Worm (Caenorhabditis elegans) whole organism, L4 larva: ENCODE measurements around the gene T12A7.10.

Experiments
- F26F4.8 ChIP-seq: fragments of 200-800 bp; sonication (Bioruptor generic); conservative IDR thresholded peaks from 2 replicates; pipeline ENCODE4 v1.3.6; 2022; ENCODE audit warnings: missing genetic modification characterization, missing compliant biosample characterization
- F44E2.7 ChIP-seq: fragments of 200-800 bp; sonication (Bioruptor generic); IDR thresholded peaks from 2 replicates; pipeline ENCODE4 v2.1.2; 2022; ENCODE audit warnings: missing genetic modification characterization, missing compliant biosample characterization
- T20F7.1 ChIP-seq: fragments of 200-800 bp; sonication (Bioruptor generic); optimal IDR thresholded peaks from 2 replicates; lab custom pipeline; 2018; ENCODE audit warnings: mild to moderate bottlenecking, missing genetic modification characterization, missing compliant biosample characterization
- Y5F2A.4 ChIP-seq: fragments of 200-800 bp; sonication (Bioruptor generic); optimal IDR thresholded peaks from 2 replicates; lab custom pipeline; 2018; ENCODE audit warnings: mild to moderate bottlenecking, missing genetic modification characterization, missing compliant biosample characterization
- Y75B8A.6 ChIP-seq: fragments of 200-800 bp; sonication (Bioruptor generic); IDR thresholded peaks from 2 replicates; pipeline ENCODE4 v1.3.6; 2022; ENCODE audit warnings: missing genetic modification reagents, missing genetic modification characterization, missing compliant biosample characterization
- ama-1 ChIP-seq: fragments of 150-350 bp; optimal IDR thresholded peaks from 2 replicates; lab custom pipeline; 2014; ENCODE audit warnings: inconsistent platforms, mixed read lengths
- attf-4 ChIP-seq: sonication (generic microtip); optimal IDR thresholded peaks from 3 replicates; lab custom pipeline; 2017; ENCODE audit warnings: missing biosample characterization, missing genetic modification characterization
- ceh-28 ChIP-seq: fragments of 150-350 bp; optimal IDR thresholded peaks from 2 replicates; lab custom pipeline; 2014; ENCODE audit warnings: missing biosample characterization, missing genetic modification reagents, missing genetic modification characterization
- ces-1 ChIP-seq: fragments of 150-350 bp; sonication (generic microtip); optimal IDR thresholded peaks from 4 replicates; lab custom pipeline; 2014; ENCODE audit warnings: missing biosample characterization, missing genetic modification reagents, missing genetic modification characterization
- ctbp-1 ChIP-seq: fragments of 200-800 bp; sonication (Bioruptor generic); IDR thresholded peaks from 2 replicates; pipeline ENCODE4 v1.3.6; 2022; ENCODE audit warnings: missing genetic modification reagents, missing genetic modification characterization, missing compliant biosample characterization
- dmd-9 ChIP-seq: fragments of 200-800 bp; sonication (Bioruptor generic); IDR thresholded peaks from 2 replicates; pipeline ENCODE4 v1.3.6; 2022; ENCODE audit warnings: missing genetic modification reagents, missing genetic modification characterization, missing compliant biosample characterization
- dpl-1 ChIP-seq: fragments of 150-350 bp; optimal IDR thresholded peaks from 2 replicates; lab custom pipeline; 2014; ENCODE audit warnings: missing biosample characterization, missing genetic modification reagents, missing genetic modification characterization
- dve-1 ChIP-seq: sonication (generic microtip); optimal IDR thresholded peaks from 2 replicates; lab custom pipeline; 2017; ENCODE audit warnings: antibody characterized with exemption, mild to moderate bottlenecking, missing genetic modification characterization, missing compliant biosample characterization; ENCODE audit not compliant: insufficient read depth
- egl-27 ChIP-seq: sonication (generic microtip); optimal IDR thresholded peaks from 3 replicates; lab custom pipeline; 2017; ENCODE audit warnings: missing biosample characterization, missing genetic modification reagents, missing genetic modification characterization
- fos-1 ChIP-seq: fragments of 150-350 bp; optimal IDR thresholded peaks from 2 replicates; lab custom pipeline; 2014; ENCODE audit warnings: missing biosample characterization, missing genetic modification characterization
- hlh-11 ChIP-seq: fragments of 200-800 bp; sonication (Bioruptor generic); optimal IDR thresholded peaks from 2 replicates; lab custom pipeline; 2018; ENCODE audit warnings: mild to moderate bottlenecking, missing genetic modification characterization, missing compliant biosample characterization
- hlh-30 ChIP-seq: sonication (generic microtip); optimal IDR thresholded peaks from 2 replicates; lab custom pipeline; 2017; ENCODE audit warnings: antibody characterized with exemption, mild to moderate bottlenecking, missing genetic modification characterization, missing compliant biosample characterization; ENCODE audit not compliant: insufficient read depth
- lim-7 ChIP-seq: fragments of 200-800 bp; sonication (Bioruptor generic); IDR thresholded peaks from 2 replicates; pipeline ENCODE4 v1.3.6; 2022; ENCODE audit warnings: missing genetic modification characterization, missing compliant biosample characterization
- lsy-2 ChIP-seq, 2 experiments: fragments of 150-350 bp in 1 of 2; sonication (generic microtip) in 1 of 2; optimal IDR thresholded peaks; 2 replicates each; lab custom pipeline; 2014 to 2017; ENCODE audit warnings: missing biosample characterization in 2 of 2, missing genetic modification characterization in 2 of 2
- madf-9 ChIP-seq: fragments of 200-800 bp; sonication (Bioruptor generic); conservative IDR thresholded peaks from 2 replicates; pipeline ENCODE4 v1.3.6; 2022; ENCODE audit warnings: missing genetic modification reagents, missing genetic modification characterization, missing compliant biosample characterization
- mdt-29 ChIP-seq: fragments of 200-800 bp; sonication (Bioruptor generic); IDR thresholded peaks from 2 replicates; pipeline ENCODE4 v1.3.6; 2022; ENCODE audit warnings: missing genetic modification reagents, missing genetic modification characterization, missing compliant biosample characterization
- mes-2 ChIP-seq: sonication (generic microtip); optimal IDR thresholded peaks from 2 replicates; lab custom pipeline; 2016; ENCODE audit warnings: missing genotype, mild to moderate bottlenecking, missing genetic modification characterization, missing compliant biosample characterization; ENCODE audit not compliant: poor library complexity, severe bottlenecking
- mxl-3 ChIP-seq: fragments of 200-800 bp; sonication (Bioruptor generic); optimal IDR thresholded peaks from 2 replicates; lab custom pipeline; 2018; ENCODE audit warnings: mild to moderate bottlenecking, missing genetic modification characterization, missing compliant biosample characterization
- nhr-102 ChIP-seq: sonication (generic microtip); optimal IDR thresholded peaks from 2 replicates; lab custom pipeline; 2016; ENCODE audit warnings: mild to moderate bottlenecking, missing genetic modification characterization, moderate library complexity, missing compliant biosample characterization
- nhr-11 ChIP-seq: fragments of 150-350 bp; optimal IDR thresholded peaks from 2 replicates; lab custom pipeline; 2014; ENCODE audit warnings: missing biosample characterization, missing genetic modification characterization
- nhr-111 ChIP-seq: fragments of 200-800 bp; sonication (Bioruptor generic); optimal IDR thresholded peaks from 2 replicates; lab custom pipeline; 2018; ENCODE audit warnings: mild to moderate bottlenecking, missing genetic modification characterization, missing compliant biosample characterization
- nhr-41 ChIP-seq: fragments of 200-800 bp; sonication (Bioruptor generic); IDR thresholded peaks from 2 replicates; pipeline ENCODE4 v1.3.6; 2022; ENCODE audit warnings: missing genetic modification reagents, missing genetic modification characterization, missing compliant biosample characterization
- nhr-6 ChIP-seq: fragments of 150-350 bp; optimal IDR thresholded peaks from 2 replicates; lab custom pipeline; 2014; ENCODE audit warnings: missing biosample characterization, missing genetic modification characterization
- saeg-2 ChIP-seq: fragments of 200-800 bp; sonication (Bioruptor generic); IDR thresholded peaks from 2 replicates; pipeline ENCODE4 v1.3.6; 2022; ENCODE audit warnings: missing genetic modification reagents, missing genetic modification characterization, missing compliant biosample characterization
- sdz-12 ChIP-seq: fragments of 200-800 bp; sonication (Bioruptor generic); optimal IDR thresholded peaks from 2 replicates; lab custom pipeline; 2018; ENCODE audit warnings: mild to moderate bottlenecking, missing genetic modification characterization, missing compliant biosample characterization
- set-16 ChIP-seq: fragments of 200-800 bp; sonication (Bioruptor generic); IDR thresholded peaks from 2 replicates; pipeline ENCODE4 v1.3.6; 2022; ENCODE audit warnings: missing genetic modification reagents, missing genetic modification characterization, missing compliant biosample characterization
- snpc-1.2 ChIP-seq: fragments of 200-800 bp; sonication (Bioruptor generic); IDR thresholded peaks from 2 replicates; pipeline ENCODE4 v1.3.6; 2022; ENCODE audit warnings: missing genetic modification reagents, missing genetic modification characterization, missing compliant biosample characterization
- tra-1 ChIP-seq: fragments of 200-800 bp; sonication (Bioruptor generic); IDR thresholded peaks from 2 replicates; pipeline ENCODE4 v1.3.6; 2022; ENCODE audit warnings: missing genetic modification reagents, missing genetic modification characterization, missing compliant biosample characterization
- unc-130 ChIP-seq: sonication (generic microtip); optimal IDR thresholded peaks from 2 replicates; lab custom pipeline; 2016; ENCODE audit warnings: missing genetic modification reagents, missing genetic modification characterization, missing compliant biosample characterization
- unc-62 ChIP-seq, 3 experiments: fragments of 150-350 bp in 1 of 3; sonication (generic microtip); optimal IDR thresholded peaks in 2 of 3; peaks in 1 of 3; 1 replicate in 1 of 3; 2 replicates in 2 of 3; lab custom pipeline; 2014 to 2017; ENCODE audit warnings: missing biosample characterization in 3 of 3, missing genetic modification characterization in 3 of 3, missing genetic modification reagents in 3 of 3, missing genotype in 1 of 3
- zag-1 ChIP-seq: fragments of 150-350 bp; optimal IDR thresholded peaks from 2 replicates; lab custom pipeline; 2014; ENCODE audit warnings: missing biosample characterization, missing genetic modification characterization
- zfp-3 ChIP-seq: fragments of 200-800 bp; sonication (Bioruptor generic); conservative IDR thresholded peaks from 2 replicates; pipeline ENCODE4 v1.3.6; 2022; ENCODE audit warnings: missing genetic modification reagents, missing genetic modification characterization, missing compliant biosample characterization
- zip-2 ChIP-seq: fragments of 150-350 bp; optimal IDR thresholded peaks from 2 replicates; lab custom pipeline; 2014; ENCODE audit warnings: missing biosample characterization, missing genetic modification characterization

Gene T12A7.10

DNA sequence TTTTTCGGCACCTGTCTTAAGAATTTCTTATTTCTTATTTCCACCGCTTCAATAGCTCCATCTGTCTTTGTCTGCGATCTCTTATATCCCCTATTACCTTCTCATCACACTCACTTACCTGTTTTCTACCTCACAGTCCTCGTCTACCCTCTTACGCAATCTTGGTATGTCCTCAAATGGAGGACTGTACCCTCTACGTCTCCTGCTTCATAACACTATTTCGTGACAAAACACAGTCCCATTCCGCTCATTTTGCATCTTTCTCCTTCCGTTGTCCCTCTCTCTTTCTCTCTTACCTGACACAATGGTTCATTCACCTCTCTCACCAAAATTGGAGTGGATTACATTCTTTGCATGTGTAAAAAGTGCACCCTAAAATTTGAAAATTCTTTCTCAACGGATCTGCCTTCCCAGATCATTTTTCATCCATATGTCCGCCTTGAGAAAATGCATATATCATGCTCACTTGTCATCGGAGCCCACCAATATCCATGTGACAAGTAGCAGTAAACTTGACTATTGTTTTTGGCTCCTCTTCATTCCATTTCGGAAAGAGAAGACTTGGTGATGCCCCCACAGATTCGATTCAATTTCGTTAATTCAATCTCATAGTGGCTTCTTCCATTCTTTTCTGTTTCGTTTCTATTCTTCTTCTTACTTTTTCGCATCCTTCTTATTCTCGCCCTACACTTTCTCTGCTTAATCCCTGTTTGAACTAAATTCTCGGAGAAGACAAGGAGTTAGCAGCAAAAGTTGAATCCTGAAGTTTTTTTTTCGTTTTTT lies 37.6 kb downstream of the T12A7.10 start:
- no peak for TF ChIP-seq unc-62 (GFP tag; optimal IDR thresholded peaks at IDR 0.05 in 1 of 2; lab: Kevin White, UChicago)
- no peak for TF ChIP-seq unc-62 (tag; optimal IDR thresholded peaks at IDR 0.05; lab: Kevin White, UChicago)
- TF ChIP-seq dve-1 (tag; lab: Kevin White, UChicago), result no peak
- no peak for TF ChIP-seq ceh-28 (tag; lab: Kevin White, UChicago)
- TF ChIP-seq ces-1 (GFP tag; lab: Kevin White, UChicago), result peak; percentile 23
- no peak for TF ChIP-seq Y75B8A.6 (GFP tag; lab: Robert Waterston, UW)
- no peak for TF ChIP-seq set-16 (GFP tag; lab: Robert Waterston, UW)
- TF ChIP-seq attf-4, result no peak
- TF ChIP-seq zip-2 (tag; lab: Kevin White, UChicago), result no peak
- no peak for TF ChIP-seq ama-1 (lab: Kevin White, UChicago)
- TF ChIP-seq lsy-2 (tag; optimal IDR thresholded peaks at IDR 0.05; lab: Kevin White, UChicago), result peak in 1 of 2 experiments; percentile 8
- no peak for TF ChIP-seq mdt-29 (GFP tag; lab: Robert Waterston, UW)
- no peak for TF ChIP-seq fos-1 (tag; lab: Kevin White, UChicago)
- TF ChIP-seq madf-9, result no peak
- no peak for TF ChIP-seq hlh-11 (tag; lab: Kevin White, UChicago)

DNA sequence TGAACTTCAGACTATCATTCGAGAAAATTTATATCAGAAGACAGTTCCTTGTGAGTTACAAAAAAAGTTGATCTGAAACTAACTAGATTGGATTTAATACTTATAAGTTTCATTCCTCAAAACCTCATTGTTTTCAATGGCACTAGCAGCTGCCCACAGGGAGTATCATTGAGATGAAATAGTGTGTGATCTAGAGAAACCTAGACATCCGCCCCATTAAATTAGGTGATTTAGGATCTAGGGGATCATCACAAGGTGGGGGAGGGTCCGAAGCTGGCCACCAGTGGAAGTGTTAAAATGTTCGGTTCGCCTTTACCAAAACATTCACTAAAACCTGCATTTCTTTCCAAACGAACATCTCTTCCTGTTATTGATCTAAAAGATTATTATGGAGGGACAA lies 38.5 kb downstream of the T12A7.10 start:
- TF ChIP-seq nhr-11 (tag; lab: Kevin White, UChicago) (peak; percentile 18), nhr-6 (tag; lab: Kevin White, UChicago) (no peak)

DNA sequence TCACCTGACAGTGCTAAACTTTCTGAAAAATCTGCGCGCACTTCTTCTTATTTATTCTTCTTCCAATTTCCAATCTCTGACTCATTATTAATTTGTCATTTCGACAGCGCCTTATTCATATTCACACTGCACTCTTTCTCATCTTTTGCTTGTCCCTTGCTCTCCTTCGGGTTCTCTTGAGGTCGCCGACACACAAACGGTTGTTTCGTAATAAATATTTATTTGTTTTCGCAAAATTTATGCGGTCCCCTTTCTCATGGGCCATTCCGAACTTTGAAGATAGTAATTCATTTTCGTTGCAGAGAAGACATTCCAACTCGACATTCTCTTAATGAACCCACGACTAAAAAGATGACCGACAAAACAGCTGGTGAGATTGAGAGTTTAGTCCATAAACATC lies 40.2 kb downstream of the T12A7.10 start, which contains the start of gene magi-1:
Gene magi-1, plus strand, starts transcription at position 301 of the 400 bp plus-strand sequence.
- TF ChIP-seq snpc-1.2 (GFP tag; lab: Robert Waterston, UW) (no peak), unc-130 (GFP tag; lab: Kevin White, UChicago) (no peak), tra-1 (GFP tag; lab: Robert Waterston, UW) (no peak), nhr-41 (GFP tag; lab: Robert Waterston, UW) (no peak), dpl-1 (no peak), dmd-9 (GFP tag; lab: Robert Waterston, UW) (no peak), mes-2 (tag; lab: Kevin White, UChicago) (no peak), unc-62 (GFP tag; optimal IDR thresholded peaks at IDR 0.05 in 1 of 2; lab: Kevin White, UChicago) (no peak), unc-62 (tag; optimal IDR thresholded peaks at IDR 0.05; lab: Kevin White, UChicago) (no peak), T20F7.1 (GFP tag; lab: Kevin White, UChicago) (no peak), saeg-2 (GFP tag; lab: Robert Waterston, UW) (no peak), Y5F2A.4 (no peak)

DNA sequence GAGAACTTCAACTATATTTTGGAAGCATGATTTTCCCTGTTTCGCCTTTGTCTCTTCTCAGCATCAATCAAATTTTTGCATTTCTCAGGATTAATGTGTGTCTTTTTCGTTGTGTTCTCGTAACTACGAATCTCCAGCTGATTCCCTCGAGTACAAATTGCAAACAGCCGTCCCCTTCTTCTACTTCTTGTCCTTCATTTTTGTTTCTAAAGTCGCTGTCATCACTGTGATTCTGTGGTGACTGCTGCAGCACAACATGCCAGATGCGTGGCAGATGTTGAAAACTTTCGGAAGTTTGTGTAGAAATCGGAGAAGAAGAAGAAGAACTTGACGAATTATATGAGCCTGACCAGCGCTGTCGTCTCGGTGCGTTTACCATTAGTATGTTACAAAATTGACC lies 41.6 kb downstream of the T12A7.10 start:
- no peak for TF ChIP-seq nhr-102
- no peak for TF ChIP-seq dpl-1
- TF ChIP-seq nhr-111, result no peak
- TF ChIP-seq mxl-3, result no peak
- no peak for TF ChIP-seq sdz-12 (GFP tag; lab: Kevin White, UChicago)
- TF ChIP-seq hlh-30, result no peak
- TF ChIP-seq F26F4.8, result no peak
- no peak for TF ChIP-seq madf-9
- no peak for TF ChIP-seq egl-27 (tag; lab: Kevin White, UChicago)
- TF ChIP-seq zag-1 (tag; lab: Kevin White, UChicago), result no peak
- TF ChIP-seq F44E2.7 (GFP tag; lab: Robert Waterston, UW), result no peak
- TF ChIP-seq lim-7, result no peak
- TF ChIP-seq ctbp-1, result no peak
- no peak for TF ChIP-seq zfp-3 (GFP tag; lab: Robert Waterston, UW)
